Fruit fly (Drosophila melanogaster) whole organism, embryonic: ENCODE data around the gene Rabex-5.

Source experiments
- Ada2b ChIP-seq: fragments of 200-800 bp; sonication (Bioruptor generic); IDR thresholded peaks from 2 replicates; pipeline ENCODE4 v1.3.6; 2022; ENCODE audit warnings: missing biosample characterization, missing genetic modification characterization
- BEAF-32 ChIP-seq: fragments of 200-800 bp; sonication (Bioruptor generic); optimal IDR thresholded peaks from 3 replicates; lab custom pipeline; 2017; ENCODE audit warnings: missing biosample characterization, missing genetic modification characterization, mild to moderate bottlenecking, moderate library complexity, missing genetic modification reagents
- Bdp1 ChIP-seq: fragments of 200-800 bp; sonication (Bioruptor generic); optimal IDR thresholded peaks from 3 replicates; lab custom pipeline; 2016; ENCODE audit warnings: missing biosample characterization, missing genetic modification characterization
- CG12391 ChIP-seq: fragments of 200-800 bp; sonication (Bioruptor generic); optimal IDR thresholded peaks from 3 replicates; lab custom pipeline; 2018; ENCODE audit warnings: missing biosample characterization, mild to moderate bottlenecking, missing genetic modification characterization, moderate library complexity
- CG14860 ChIP-seq: fragments of 200-800 bp; sonication (Bioruptor generic); IDR thresholded peaks from 3 replicates; pipeline ENCODE4 v1.3.6; 2022; ENCODE audit warnings: missing biosample characterization, missing genetic modification characterization; ENCODE audit not compliant: partially characterized antibody
- CG2116 ChIP-seq: fragments of 200-800 bp; sonication (Bioruptor generic); optimal IDR thresholded peaks from 3 replicates; lab custom pipeline; 2018; ENCODE audit warnings: missing biosample characterization, mild to moderate bottlenecking, missing genetic modification characterization
- CG2712 ChIP-seq: fragments of 200-800 bp; optimal IDR thresholded peaks from 3 replicates; lab custom pipeline; 2019; ENCODE audit warnings: missing biosample characterization, mild to moderate bottlenecking, missing genetic modification characterization, moderate library complexity
- CG32767 ChIP-seq: fragments of 200-800 bp; sonication (Bioruptor generic); IDR thresholded peaks from 2 replicates; pipeline ENCODE4 v1.3.6; 2022; ENCODE audit warnings: missing biosample characterization, missing genetic modification characterization
- CG34224 ChIP-seq: fragments of 200-800 bp; sonication (Bioruptor generic); IDR thresholded peaks from 3 replicates; pipeline ENCODE4 v1.3.6; 2022; ENCODE audit warnings: missing biosample characterization, missing genetic modification characterization; ENCODE audit not compliant: partially characterized antibody
- CG42726 ChIP-seq: fragments of 200-800 bp; sonication (Bioruptor generic); IDR thresholded peaks from 2 replicates; pipeline ENCODE4 v1.3.6; 2022; ENCODE audit warnings: missing biosample characterization, missing genetic modification characterization; ENCODE audit not compliant: partially characterized antibody
- CG4424 ChIP-seq: fragments of 200-800 bp; sonication (Bioruptor generic); optimal IDR thresholded peaks from 3 replicates; lab custom pipeline; 2016; ENCODE audit warnings: missing biosample characterization, missing genetic modification characterization
- CG6791 ChIP-seq: fragments of 200-800 bp; sonication (Bioruptor generic); IDR thresholded peaks from 3 replicates; pipeline ENCODE4 v1.3.6; 2022; ENCODE audit warnings: missing biosample characterization, missing genetic modification characterization; ENCODE audit not compliant: partially characterized antibody
- CG7963 ChIP-seq: fragments of 200-800 bp; sonication (Bioruptor generic); IDR thresholded peaks from 3 replicates; pipeline ENCODE4 v1.3.6; 2022; ENCODE audit warnings: missing biosample characterization, missing genetic modification characterization; ENCODE audit not compliant: partially characterized antibody
- Dll ChIP-seq: fragments of 200-800 bp; sonication (Bioruptor generic); IDR thresholded peaks from 4 replicates; pipeline ENCODE4 v1.3.6; 2022; ENCODE audit warnings: missing biosample characterization, missing genetic modification characterization; ENCODE audit not compliant: partially characterized antibody
- Dp ChIP-seq: fragments of 200-800 bp; sonication (Bioruptor generic); optimal IDR thresholded peaks from 2 replicates; lab custom pipeline; 2018; ENCODE audit warnings: missing biosample characterization, mild to moderate bottlenecking, missing genetic modification characterization, moderate library complexity
- Dref ChIP-seq: fragments of 200-800 bp; sonication (Bioruptor generic); IDR thresholded peaks from 2 replicates; pipeline ENCODE4 v1.3.6; 2022; ENCODE audit warnings: missing biosample characterization, missing genetic modification characterization
- E2f2 ChIP-seq: fragments of 200-800 bp; sonication (Bioruptor generic); IDR thresholded peaks from 2 replicates; pipeline ENCODE4 v1.3.6; 2022; ENCODE audit warnings: missing biosample characterization, missing genetic modification characterization
- HLH4C ChIP-seq: fragments of 200-800 bp; sonication (Bioruptor generic); IDR thresholded peaks from 3 replicates; pipeline ENCODE4 v1.3.6; 2022; ENCODE audit warnings: missing biosample characterization, missing genetic modification characterization; ENCODE audit not compliant: partially characterized antibody
- Myb ChIP-seq: fragments of 200-800 bp; sonication (Bioruptor generic); optimal IDR thresholded peaks from 2 replicates; lab custom pipeline; 2016; ENCODE audit warnings: missing biosample characterization, missing genetic modification characterization
- Oaz ChIP-seq: fragments of 200-800 bp; sonication (Bioruptor generic); IDR thresholded peaks from 2 replicates; pipeline ENCODE4 v1.3.6; 2022; ENCODE audit warnings: missing biosample characterization, missing genetic modification characterization
- Oli ChIP-seq: fragments of 200-800 bp; sonication (Bioruptor generic); optimal IDR thresholded peaks from 2 replicates; lab custom pipeline; 2018; ENCODE audit warnings: missing biosample characterization, mild to moderate bottlenecking, missing genetic modification characterization, moderate library complexity
- Scr ChIP-seq: fragments of 200-800 bp; sonication (Bioruptor generic); IDR thresholded peaks from 2 replicates; pipeline ENCODE4 v1.3.6; 2022; ENCODE audit warnings: missing biosample characterization, missing genetic modification characterization; ENCODE audit not compliant: partially characterized antibody
- Xrp1 ChIP-seq: fragments of 200-800 bp; sonication (Bioruptor generic); IDR thresholded peaks from 2 replicates; pipeline ENCODE4 v1.3.6; 2022; ENCODE audit warnings: missing biosample characterization, missing genetic modification characterization
- amos ChIP-seq: fragments of 200-800 bp; sonication (Bioruptor generic); IDR thresholded peaks from 2 replicates; pipeline ENCODE4 v1.3.6; 2022; ENCODE audit warnings: missing biosample characterization, missing genetic modification characterization; ENCODE audit not compliant: partially characterized antibody
- ato ChIP-seq: fragments of 200-800 bp; sonication (Bioruptor generic); IDR thresholded peaks from 2 replicates; pipeline ENCODE4 v1.3.6; 2022; ENCODE audit warnings: missing biosample characterization, missing genetic modification characterization; ENCODE audit not compliant: partially characterized antibody
- bbx ChIP-seq: fragments of 200-800 bp; sonication (Bioruptor generic); IDR thresholded peaks from 2 replicates; pipeline ENCODE4 v1.3.6; 2022; ENCODE audit warnings: missing biosample characterization, missing genetic modification characterization; ENCODE audit not compliant: partially characterized antibody
- bowl ChIP-seq: fragments of 200-800 bp; sonication (Bioruptor generic); IDR thresholded peaks from 2 replicates; pipeline ENCODE4 v1.3.6; 2022; ENCODE audit warnings: missing biosample characterization, missing genetic modification characterization
- chinmo ChIP-seq: fragments of 200-800 bp; sonication (Bioruptor generic); IDR thresholded peaks from 4 replicates; pipeline ENCODE4 v1.3.6; 2022; ENCODE audit warnings: missing biosample characterization, missing genetic modification characterization; ENCODE audit not compliant: partially characterized antibody
- dmrt99B ChIP-seq: fragments of 200-800 bp; sonication (Bioruptor generic); optimal IDR thresholded peaks from 2 replicates; lab custom pipeline; 2018; ENCODE audit warnings: missing biosample characterization, mild to moderate bottlenecking, missing genetic modification characterization, moderate library complexity
- gfzf ChIP-seq: fragments of 200-800 bp; sonication (Bioruptor generic); optimal IDR thresholded peaks from 2 replicates; lab custom pipeline; 2016; ENCODE audit warnings: missing biosample characterization, mild to moderate bottlenecking, missing genetic modification characterization, moderate library complexity
- ham ChIP-seq: fragments of 200-800 bp; sonication (Bioruptor generic); IDR thresholded peaks from 2 replicates; pipeline ENCODE4 v1.3.6; 2022; ENCODE audit warnings: missing biosample characterization, missing genetic modification characterization
- hb ChIP-seq: fragments of 200-800 bp; sonication (Bioruptor generic); IDR thresholded peaks from 3 replicates; pipeline ENCODE4 v1.3.6; 2022; ENCODE audit warnings: missing biosample characterization, missing genetic modification characterization; ENCODE audit not compliant: partially characterized antibody
- hbn ChIP-seq: fragments of 200-800 bp; sonication (Bioruptor generic); IDR thresholded peaks from 2 replicates; pipeline ENCODE4 v1.3.6; 2022; ENCODE audit warnings: missing biosample characterization, missing genetic modification characterization; ENCODE audit not compliant: partially characterized antibody
- ind ChIP-seq: fragments of 200-800 bp; sonication (Bioruptor generic); optimal IDR thresholded peaks from 3 replicates; lab custom pipeline; 2016; ENCODE audit warnings: missing biosample characterization, missing genetic modification characterization
- nau ChIP-seq: fragments of 200-800 bp; sonication (Bioruptor generic); optimal IDR thresholded peaks from 3 replicates; lab custom pipeline; 2017; ENCODE audit warnings: missing biosample characterization, mild to moderate bottlenecking, missing genetic modification characterization, missing genetic modification reagents
- nerfin-1 ChIP-seq: fragments of 200-800 bp; sonication (Bioruptor generic); optimal IDR thresholded peaks from 3 replicates; lab custom pipeline; 2019; ENCODE audit warnings: missing biosample characterization, mild to moderate bottlenecking, missing genetic modification characterization, moderate library complexity
- nerfin-2 ChIP-seq: fragments of 200-800 bp; sonication (Bioruptor generic); IDR thresholded peaks from 2 replicates; pipeline ENCODE4 v1.3.6; 2022; ENCODE audit warnings: missing biosample characterization, missing genetic modification characterization; ENCODE audit not compliant: partially characterized antibody
- onecut ChIP-seq: fragments of 200-800 bp; sonication (Bioruptor generic); IDR thresholded peaks from 2 replicates; pipeline ENCODE4 v1.3.6; 2022; ENCODE audit warnings: missing biosample characterization, missing genetic modification characterization
- phol ChIP-seq: fragments of 200-800 bp; sonication (Bioruptor generic); optimal IDR thresholded peaks from 3 replicates; lab custom pipeline; 2018; ENCODE audit warnings: missing biosample characterization, mild to moderate bottlenecking, missing genetic modification characterization, moderate library complexity
- pzg ChIP-seq: fragments of 200-800 bp; sonication (Bioruptor generic); optimal IDR thresholded peaks from 3 replicates; lab custom pipeline; 2018; ENCODE audit warnings: missing biosample characterization, mild to moderate bottlenecking, missing genetic modification characterization, moderate library complexity
- sens ChIP-seq: fragments of 200-800 bp; sonication (Bioruptor generic); peaks from one replicate; lab custom pipeline; 2016; ENCODE audit warnings: missing biosample characterization, missing genetic modification characterization
- so ChIP-seq: fragments of 200-800 bp; sonication (Bioruptor generic); IDR thresholded peaks from 3 replicates; pipeline ENCODE4 v1.3.6; 2022; ENCODE audit warnings: missing biosample characterization, missing genetic modification characterization
- sug ChIP-seq: fragments of 200-800 bp; optimal IDR thresholded peaks from 2 replicates; lab custom pipeline; 2019; ENCODE audit warnings: missing biosample characterization, mild to moderate bottlenecking, missing genetic modification characterization, moderate library complexity
- unc-4 ChIP-seq: fragments of 200-800 bp; sonication (Bioruptor generic); IDR thresholded peaks from 2 replicates; pipeline ENCODE4 v1.3.6; 2022; ENCODE audit warnings: missing biosample characterization, missing genetic modification characterization; ENCODE audit not compliant: partially characterized antibody
- zen2 ChIP-seq: fragments of 200-800 bp; sonication (Bioruptor generic); IDR thresholded peaks from 3 replicates; pipeline ENCODE4 v1.3.6; 2022; ENCODE audit warnings: missing biosample characterization, missing genetic modification characterization; ENCODE audit not compliant: partially characterized antibody

The Rabex-5 gene

DNA sequence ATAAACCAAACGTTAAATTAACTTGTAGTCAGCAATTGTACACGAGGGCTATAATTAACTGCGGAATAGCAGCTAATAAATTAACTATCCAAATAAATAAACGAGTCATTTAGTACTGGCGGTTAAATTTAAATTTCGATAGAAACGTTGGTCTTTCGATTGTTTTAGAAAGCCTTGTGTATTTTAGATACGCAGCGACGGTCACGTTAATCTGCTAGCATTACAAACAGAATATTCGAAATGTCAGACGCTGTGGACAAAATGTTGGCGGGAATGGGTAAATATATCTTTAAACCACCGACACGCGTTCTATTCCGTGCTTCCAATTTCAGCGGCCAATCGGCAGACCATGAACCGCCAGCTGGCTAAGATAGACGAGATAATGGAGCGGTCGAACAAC is 35.8 kb downstream of the Rabex-5 start, which contains the start of gene msd1 (continued):
- TF ChIP-seq ato (0 out of 2 replicates have a peak, but pooled peaks have one; percentile 41), Dref (GFP tag; lab: Robert Waterston, UW) (peak; percentile 78), onecut (GFP tag; lab: Robert Waterston, UW) (no peak), sens (peak; percentile 48), dmrt99B (tag; lab: Kevin White, UChicago) (no peak), Bdp1 (GFP tag; lab: Kevin White, UChicago) (no peak), CG4424 (GFP tag; lab: Kevin White, UChicago) (no peak), ham (no peak), pzg (GFP tag; lab: Kevin White, UChicago) (peak; percentile 76)

DNA sequence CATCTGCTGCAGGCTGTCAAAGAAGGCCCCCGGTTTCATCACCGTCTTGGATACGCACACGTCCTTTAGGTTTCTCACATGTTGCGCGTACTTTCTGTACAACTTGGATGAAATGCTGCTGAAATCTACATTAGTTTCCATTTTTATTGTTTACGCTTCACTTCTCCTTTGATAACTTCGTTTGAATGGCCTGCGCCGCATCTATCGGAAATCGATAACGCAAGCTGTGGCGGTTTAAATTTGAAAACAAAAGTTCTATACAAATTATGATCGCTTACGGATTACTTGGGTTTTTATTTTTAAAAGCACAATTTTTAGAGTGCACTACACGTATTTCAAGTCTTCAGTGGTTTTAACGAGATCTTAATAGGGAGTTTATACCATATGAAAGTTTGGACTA is 37.3 kb downstream of the Rabex-5 start, which contains the start of gene msd5:
msd5 (minus strand) TSS at position 174 of the 400 bp plus-strand sequence.
- no peak for TF ChIP-seq CG42726 (GFP tag; lab: Robert Waterston, UW)
- TF ChIP-seq zen2 (GFP tag; lab: Robert Waterston, UW): 0 out of 3 replicates have a peak, but pooled peaks have one; percentile 52
- TF ChIP-seq Xrp1 (GFP tag; lab: Robert Waterston, UW): no peak
- TF ChIP-seq CG34224 (GFP tag; lab: Robert Waterston, UW): peak; percentile 66
- TF ChIP-seq unc-4 (GFP tag; lab: Robert Waterston, UW): peak; percentile 34; the same call in 1 of the 2 replicates
- no peak for TF ChIP-seq CG2712 (tag; lab: Kevin White, UChicago)
- TF ChIP-seq gfzf (GFP tag; lab: Kevin White, UChicago): peak; percentile 24
- peak; percentile 54; the same call in 1 of the 2 replicates for TF ChIP-seq ato
- TF ChIP-seq hbn (GFP tag; lab: Robert Waterston, UW): peak; percentile 21; the same call in 1 of the 2 replicates
- TF ChIP-seq Oaz (GFP tag; lab: Robert Waterston, UW): no peak
- TF ChIP-seq Ada2b (GFP tag; lab: Robert Waterston, UW): no peak
- no peak for TF ChIP-seq ind
- TF ChIP-seq Dll (GFP tag; lab: Robert Waterston, UW): peak; percentile 62; the same call in 2 of the 4 replicates
- peak; percentile 73 for TF ChIP-seq Dref (GFP tag; lab: Robert Waterston, UW)
- TF ChIP-seq amos (GFP tag; lab: Robert Waterston, UW): peak; percentile 14; the same call in 1 of the 2 replicates
- TF ChIP-seq nerfin-1 (tag; lab: Kevin White, UChicago): no peak
- TF ChIP-seq Scr (GFP tag; lab: Robert Waterston, UW): peak; percentile 53
- peak; percentile 42; the same call in 2 of the 3 replicates for TF ChIP-seq CG14860 (GFP tag; lab: Robert Waterston, UW)
- TF ChIP-seq bowl (GFP tag; lab: Robert Waterston, UW): no peak
- no peak for TF ChIP-seq BEAF-32 (GFP tag; lab: Kevin White, UChicago)
- peak; percentile 28 for TF ChIP-seq pzg (GFP tag; lab: Kevin White, UChicago)
- TF ChIP-seq HLH4C (GFP tag; lab: Robert Waterston, UW): peak; percentile 77
- no peak for TF ChIP-seq CG12391 (tag; lab: Kevin White, UChicago)
- TF ChIP-seq Oli (tag; lab: Kevin White, UChicago): no peak
- peak; percentile 66 for TF ChIP-seq CG7963 (GFP tag; lab: Robert Waterston, UW)
- no peak for TF ChIP-seq CG32767 (GFP tag; lab: Robert Waterston, UW)
- peak; percentile 30; the same call in 1 of the 2 replicates for TF ChIP-seq bbx (GFP tag; lab: Robert Waterston, UW)
- TF ChIP-seq E2f2 (GFP tag; lab: Robert Waterston, UW): peak; percentile 96
- TF ChIP-seq CG6791 (GFP tag; lab: Robert Waterston, UW): peak; percentile 67; the same call in 2 of the 3 replicates
- TF ChIP-seq nerfin-2 (GFP tag; lab: Robert Waterston, UW): peak; percentile 55; the same call in 1 of the 2 replicates
- no peak for TF ChIP-seq sug
- no peak for TF ChIP-seq nau (GFP tag; lab: Kevin White, UChicago)
- TF ChIP-seq CG2116 (GFP tag; lab: Kevin White, UChicago): peak; percentile 28
- TF ChIP-seq hb (GFP tag; lab: Robert Waterston, UW): 0 out of 3 replicates have a peak, but pooled peaks have one; percentile 47
- TF ChIP-seq Dp (GFP tag; lab: Kevin White, UChicago): peak; percentile 92
- peak; percentile 42 for TF ChIP-seq Myb (GFP tag; lab: Kevin White, UChicago)
- TF ChIP-seq chinmo: 0 out of 4 replicates have a peak, but pooled peaks have one; percentile 62
- TF ChIP-seq so: no peak
- peak; percentile 10 for TF ChIP-seq phol (tag; lab: Kevin White, UChicago)
